Worm (Caenorhabditis elegans) whole organism, L2 larva: ENCODE data around the gene F49C5.3.
A peak's percentile ranks its signal among the peaks of the same experiment; 100 is the strongest.

Source experiments
- C34F6.9 ChIP-seq: fragments of 150-350 bp; optimal IDR thresholded peaks from 2 replicates; lab custom pipeline; 2014; ENCODE audit warnings: missing biosample characterization, missing genetic modification characterization
- R02D3.7 ChIP-seq: fragments of 150-350 bp; optimal IDR thresholded peaks from 2 replicates; lab custom pipeline; 2014; ENCODE audit warnings: missing biosample characterization, missing genetic modification characterization
- Y55F3AM.14 ChIP-seq: fragments of 200-800 bp; sonication (Bioruptor generic); optimal IDR thresholded peaks from 2 replicates; lab custom pipeline; 2018; ENCODE audit warnings: mild to moderate bottlenecking, missing genetic modification characterization, missing compliant biosample characterization
- ZK546.5 ChIP-seq: sonication (generic microtip); optimal IDR thresholded peaks from 2 replicates; lab custom pipeline; 2017; ENCODE audit warnings: missing biosample characterization, missing genetic modification characterization
- alr-1 ChIP-seq: fragments of 150-350 bp; optimal IDR thresholded peaks from 2 replicates; lab custom pipeline; 2014; ENCODE audit warnings: missing biosample characterization, missing genetic modification characterization
- aly-2 ChIP-seq: fragments of 150-350 bp; optimal IDR thresholded peaks from 2 replicates; lab custom pipeline; 2014; ENCODE audit warnings: missing biosample characterization, missing genetic modification characterization
- blmp-1 ChIP-seq: sonication (generic microtip); optimal IDR thresholded peaks from 2 replicates; lab custom pipeline; 2017; ENCODE audit warnings: missing genetic modification characterization, mild to moderate bottlenecking, missing compliant biosample characterization, antibody characterized with exemption, moderate library complexity; ENCODE audit not compliant: insufficient read depth
- ceh-82 ChIP-seq: fragments of 150-350 bp; optimal IDR thresholded peaks from 2 replicates; lab custom pipeline; 2014; ENCODE audit warnings: missing biosample characterization, missing genetic modification characterization
- crh-2 ChIP-seq: sonication (generic microtip); optimal IDR thresholded peaks from 2 replicates; lab custom pipeline; 2017; ENCODE audit warnings: missing biosample characterization, missing genetic modification characterization
- dmd-4 ChIP-seq: sonication (generic microtip); optimal IDR thresholded peaks from 2 replicates; lab custom pipeline; 2017; ENCODE audit warnings: missing biosample characterization, missing genetic modification characterization
- egl-27 ChIP-seq: sonication (generic microtip); optimal IDR thresholded peaks from 3 replicates; lab custom pipeline; 2017; ENCODE audit warnings: missing biosample characterization, missing genetic modification reagents, missing genetic modification characterization
- fos-1 ChIP-seq: fragments of 150-350 bp; optimal IDR thresholded peaks from 2 replicates; lab custom pipeline; 2014; ENCODE audit warnings: missing biosample characterization, missing genetic modification characterization
- gmeb-1 ChIP-seq: fragments of 150-350 bp; optimal IDR thresholded peaks from 2 replicates; lab custom pipeline; 2014; ENCODE audit warnings: missing biosample characterization, missing genetic modification characterization
- lin-11 ChIP-seq: fragments of 150-350 bp; sonication (generic microtip); optimal IDR thresholded peaks from 2 replicates; lab custom pipeline; 2014; ENCODE audit warnings: missing biosample characterization, missing genetic modification characterization, inconsistent platforms, mixed read lengths
- lsy-2 ChIP-seq, 2 experiments: fragments of 150-350 bp in 1 of 2; sonication (generic microtip) in 1 of 2; optimal IDR thresholded peaks; 2 replicates each; lab custom pipeline; 2014 to 2017; ENCODE audit warnings: missing biosample characterization in 2 of 2, missing genetic modification characterization in 2 of 2
- mab-5 ChIP-seq: fragments of 150-350 bp; optimal IDR thresholded peaks from 2 replicates; lab custom pipeline; 2014; ENCODE audit warnings: missing biosample characterization, missing genetic modification characterization
- mdl-1 ChIP-seq, 2 experiments: fragments of 150-350 bp in 1 of 2; sonication (generic microtip) in 1 of 2; optimal IDR thresholded peaks; 2 replicates each; lab custom pipeline; 2017; ENCODE audit warnings: missing biosample characterization in 2 of 2, missing genetic modification characterization in 2 of 2
- nhr-10 ChIP-seq: sonication (generic microtip); optimal IDR thresholded peaks from 2 replicates; lab custom pipeline; 2017; ENCODE audit warnings: missing biosample characterization, missing genetic modification characterization
- nhr-11 ChIP-seq: fragments of 150-350 bp; optimal IDR thresholded peaks from 2 replicates; lab custom pipeline; 2014; ENCODE audit warnings: missing biosample characterization, missing genetic modification characterization
- nhr-12 ChIP-seq: fragments of 150-350 bp; optimal IDR thresholded peaks from 2 replicates; lab custom pipeline; 2014; ENCODE audit warnings: missing biosample characterization, missing genetic modification characterization
- nhr-129 ChIP-seq: fragments of 150-350 bp; optimal IDR thresholded peaks from 2 replicates; lab custom pipeline; 2014; ENCODE audit warnings: missing biosample characterization, missing genetic modification characterization
- nhr-21 ChIP-seq: fragments of 150-350 bp; optimal IDR thresholded peaks from 2 replicates; lab custom pipeline; 2014; ENCODE audit warnings: missing biosample characterization, missing genetic modification characterization
- nhr-23 ChIP-seq: fragments of 150-350 bp; optimal IDR thresholded peaks from 2 replicates; lab custom pipeline; 2014; ENCODE audit warnings: missing biosample characterization, missing genetic modification reagents, missing genetic modification characterization
- nhr-237 ChIP-seq: fragments of 150-350 bp; optimal IDR thresholded peaks from 2 replicates; lab custom pipeline; 2014; ENCODE audit warnings: missing biosample characterization, missing genetic modification characterization
- nhr-25 ChIP-seq: fragments of 150-350 bp; sonication (generic microtip); optimal IDR thresholded peaks from 3 replicates; lab custom pipeline; 2014; ENCODE audit warnings: missing biosample characterization, missing genetic modification characterization
- nhr-6 ChIP-seq: fragments of 150-350 bp; optimal IDR thresholded peaks from 2 replicates; lab custom pipeline; 2014; ENCODE audit warnings: missing biosample characterization, missing genetic modification characterization
- nhr-77 ChIP-seq: fragments of 150-350 bp; optimal IDR thresholded peaks from 2 replicates; lab custom pipeline; 2014; ENCODE audit warnings: missing biosample characterization, missing genetic modification characterization
- peb-1 ChIP-seq: fragments of 150-350 bp; optimal IDR thresholded peaks from 2 replicates; lab custom pipeline; 2014; ENCODE audit warnings: missing biosample characterization, missing genetic modification characterization
- sem-4 ChIP-seq: fragments of 150-350 bp; optimal IDR thresholded peaks from 2 replicates; lab custom pipeline; 2014; ENCODE audit warnings: missing biosample characterization, missing genetic modification reagents, missing genetic modification characterization
- skn-1 ChIP-seq: sonication (generic microtip); optimal IDR thresholded peaks from 2 replicates; lab custom pipeline; 2017; ENCODE audit warnings: missing biosample characterization, missing genetic modification characterization
- sma-9 ChIP-seq, 2 experiments: fragments of 150-350 bp in 1 of 2; sonication (generic microtip) in 1 of 2; optimal IDR thresholded peaks; 2 replicates each; lab custom pipeline; 2014 to 2016; ENCODE audit warnings: missing genetic modification characterization in 2 of 2, mild to moderate bottlenecking in 1 of 2, missing biosample characterization in 1 of 2, missing compliant biosample characterization in 1 of 2, missing genetic modification reagents in 1 of 2, moderate library complexity in 1 of 2
- snpc-4 ChIP-seq: fragments of 150-350 bp; optimal IDR thresholded peaks from 2 replicates; lab custom pipeline; 2014; ENCODE audit warnings: missing biosample characterization, missing genetic modification characterization
- unc-39 ChIP-seq: fragments of 150-350 bp; optimal IDR thresholded peaks from 2 replicates; lab custom pipeline; 2014; ENCODE audit warnings: missing biosample characterization, missing genetic modification characterization
- unc-55 ChIP-seq: fragments of 150-350 bp; sonication (generic microtip); optimal IDR thresholded peaks from 3 replicates; lab custom pipeline; 2014; ENCODE audit warnings: missing biosample characterization, missing genetic modification reagents, missing genetic modification characterization
- ztf-1 ChIP-seq: fragments of 200-800 bp; sonication (Bioruptor generic); conservative IDR thresholded peaks from 2 replicates; pipeline ENCODE4 v1.3.6; 2022; ENCODE audit warnings: missing genetic modification characterization, missing compliant biosample characterization
- ztf-11 ChIP-seq: sonication (generic microtip); optimal IDR thresholded peaks from 2 replicates; lab custom pipeline; 2017; ENCODE audit warnings: missing biosample characterization, missing genetic modification characterization

F49C5.3 gene

ce11 chrII:12494556-12495131 lies 41.7 kb upstream of the F49C5.3 start, which contains the start of gene col-85 (continued):
- TF ChIP-seq peb-1 (tag; lab: Kevin White, UChicago): no peak
- no peak for TF ChIP-seq alr-1
- no peak for TF ChIP-seq nhr-23 (tag; lab: Kevin White, UChicago)
- TF ChIP-seq C34F6.9 (tag; lab: Kevin White, UChicago): peak; percentile 56
- peak; percentile 69 for TF ChIP-seq lin-11 (tag; lab: Kevin White, UChicago)
- TF ChIP-seq blmp-1 (tag; lab: Kevin White, UChicago): no peak
- TF ChIP-seq nhr-237 (tag; lab: Kevin White, UChicago): no peak
- peak; percentile 69 for TF ChIP-seq gmeb-1 (tag; lab: Kevin White, UChicago)
- TF ChIP-seq Y55F3AM.14: peak; percentile 54
- peak; percentile 92 for TF ChIP-seq snpc-4 (tag; lab: Kevin White, UChicago)
- no peak for TF ChIP-seq unc-39 (tag; lab: Kevin White, UChicago)

ce11 chrII:12496981-12497380 lies 39.3 kb upstream of the F49C5.3 start, which contains the start of gene T21B4.3:
Gene T21B4.3, minus strand, starts transcription at chrII:12497081.
- TF ChIP-seq nhr-21 (tag; lab: Kevin White, UChicago) (no peak), blmp-1 (tag; lab: Kevin White, UChicago) (no peak), nhr-12 (tag; lab: Kevin White, UChicago) (no peak), nhr-10 (tag; lab: Kevin White, UChicago) (no peak), dmd-4 (tag; lab: Kevin White, UChicago) (no peak), nhr-25 (no peak), nhr-77 (no peak), mdl-1 (tag; optimal IDR thresholded peaks at IDR 0.05; lab: Kevin White, UChicago) (no peak), alr-1 (no peak), C34F6.9 (tag; lab: Kevin White, UChicago) (no peak), nhr-23 (tag; lab: Kevin White, UChicago) (no peak), skn-1 (tag; lab: Kevin White, UChicago) (no peak), egl-27 (no peak), sem-4 (tag; lab: Kevin White, UChicago) (no peak), sma-9 (GFP tag; optimal IDR thresholded peaks at IDR 0.05; lab: Kevin White, UChicago) (no peak), sma-9 (tag; optimal IDR thresholded peaks at IDR 0.05; lab: Kevin White, UChicago) (no peak), nhr-11 (tag; lab: Kevin White, UChicago) (no peak), unc-39 (tag; lab: Kevin White, UChicago) (no peak)

ce11 chrII:12499969-12500368 lies 36.3 kb upstream of the F49C5.3 start:
- no peak for TF ChIP-seq Y55F3AM.14
- TF ChIP-seq sem-4 (tag; lab: Kevin White, UChicago): no peak
- TF ChIP-seq ztf-11: no peak
- no peak for TF ChIP-seq ztf-1
- no peak for TF ChIP-seq ZK546.5 (tag; lab: Kevin White, UChicago)
- TF ChIP-seq alr-1: no peak
- TF ChIP-seq mab-5: no peak
- TF ChIP-seq skn-1 (tag; lab: Kevin White, UChicago): no peak

- TF ChIP-seq ceh-82 (tag; lab: Kevin White, UChicago): no peak
- TF ChIP-seq aly-2 (tag; lab: Kevin White, UChicago): no peak
- TF ChIP-seq nhr-129 (tag; lab: Kevin White, UChicago): no peak
- no peak for TF ChIP-seq ztf-11
- TF ChIP-seq snpc-4 (tag; lab: Kevin White, UChicago): no peak
- no peak for TF ChIP-seq ZK546.5 (tag; lab: Kevin White, UChicago)
- TF ChIP-seq unc-55 (GFP tag; lab: Kevin White, UChicago): no peak
- no peak for TF ChIP-seq lsy-2 (tag; optimal IDR thresholded peaks at IDR 0.05; lab: Kevin White, UChicago)
Measured at ce11 chrII:12502784-12503183, 33.5 kb upstream of the F49C5.3 start, which contains the start of gene ador-1. Gene ador-1, minus strand, starts transcription at chrII:12502884.

- TF ChIP-seq blmp-1 (tag; lab: Kevin White, UChicago) (no peak), nhr-11 (tag; lab: Kevin White, UChicago) (no peak), mdl-1 (tag; optimal IDR thresholded peaks at IDR 0.05; lab: Kevin White, UChicago) (no peak), nhr-6 (tag; lab: Kevin White, UChicago) (no peak), mab-5 (no peak), nhr-77 (no peak), dmd-4 (tag; lab: Kevin White, UChicago) (no peak), ceh-82 (tag; lab: Kevin White, UChicago) (no peak), unc-55 (GFP tag; lab: Kevin White, UChicago) (no peak), R02D3.7 (no peak), Y55F3AM.14 (no peak), crh-2 (no peak), fos-1 (tag; lab: Kevin White, UChicago) (no peak), nhr-25 (no peak), nhr-12 (tag; lab: Kevin White, UChicago) (no peak)
Measured at ce11 chrII:12506511-12506910, 29.8 kb upstream of the F49C5.3 start.
